Worm (Caenorhabditis elegans) whole organism, mixed stage, embryonic: ENCODE results near the gene T26E4.7.

Source experiments
- ces-1 ChIP-seq: fragments of 150-350 bp; optimal IDR thresholded peaks from 2 replicates; lab custom pipeline; 2014; ENCODE audit warnings: missing biosample characterization, missing genetic modification reagents, missing genetic modification characterization
- cnd-1 ChIP-seq: fragments of 200-800 bp; sonication (Bioruptor generic); optimal IDR thresholded peaks from 2 replicates; lab custom pipeline; 2018; ENCODE audit warnings: mild to moderate bottlenecking, missing genetic modification characterization, missing compliant biosample characterization
- elt-1 ChIP-seq: sonication (generic microtip); optimal IDR thresholded peaks from 2 replicates; lab custom pipeline; 2017; ENCODE audit warnings: missing genetic modification characterization, mild to moderate bottlenecking, missing compliant biosample characterization, antibody characterized with exemption, moderate library complexity, borderline replicate concordance; ENCODE audit not compliant: insufficient read depth
- ham-2 ChIP-seq: fragments of 200-800 bp; sonication (Bioruptor generic); optimal IDR thresholded peaks from 2 replicates; lab custom pipeline; 2018; ENCODE audit warnings: mild to moderate bottlenecking, missing genetic modification characterization, missing compliant biosample characterization
- hlh-1 ChIP-seq: fragments of 150-350 bp; optimal IDR thresholded peaks from 2 replicates; lab custom pipeline; 2014; ENCODE audit warnings: missing biosample characterization, missing genetic modification reagents, missing genetic modification characterization
- lsy-2 ChIP-seq: fragments of 150-350 bp; optimal IDR thresholded peaks from 2 replicates; lab custom pipeline; 2014; ENCODE audit warnings: missing biosample characterization, missing genetic modification characterization
- mep-1 ChIP-seq: fragments of 150-350 bp; optimal IDR thresholded peaks from 2 replicates; lab custom pipeline; 2017; ENCODE audit warnings: missing biosample characterization, missing genetic modification reagents, missing genetic modification characterization, inconsistent platforms
- nhr-237 ChIP-seq: fragments of 150-350 bp; optimal IDR thresholded peaks from 2 replicates; lab custom pipeline; 2014; ENCODE audit warnings: missing biosample characterization, missing genetic modification characterization
- pha-4 ChIP-seq: fragments of 150-350 bp; optimal IDR thresholded peaks from 2 replicates; lab custom pipeline; 2018; ENCODE audit warnings: missing biosample characterization, missing genetic modification reagents, missing genetic modification characterization
- ztf-11 ChIP-seq: fragments of 150-350 bp; optimal IDR thresholded peaks from 2 replicates; lab custom pipeline; 2014; ENCODE audit warnings: missing biosample characterization, missing genetic modification characterization

DNA sequence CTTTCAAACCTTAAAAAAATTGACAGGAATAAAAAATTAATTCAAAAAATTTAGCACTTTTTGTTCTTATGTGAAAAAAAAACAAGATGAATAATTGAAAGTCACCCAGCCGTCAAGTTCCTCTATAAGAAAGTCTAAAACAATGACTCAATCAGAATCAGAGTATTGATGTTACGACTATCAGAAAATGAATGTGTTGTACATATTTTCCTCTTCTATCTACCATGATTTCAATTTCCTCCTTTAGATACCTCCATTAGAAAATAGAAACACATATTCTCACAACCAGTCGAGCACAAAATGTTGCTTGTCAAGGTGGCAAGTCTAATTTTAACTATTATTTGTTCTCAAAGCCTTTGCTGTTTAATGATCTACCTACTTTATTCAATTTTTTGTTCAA is 26.6 kb downstream of the T26E4.7 start, which contains the start of gene srbc-48:
- TF ChIP-seq cnd-1, result no peak
- no peak for TF ChIP-seq nhr-237 (tag; lab: Kevin White, UChicago)
- no peak for TF ChIP-seq elt-1
- TF ChIP-seq ham-2 (GFP tag; lab: Kevin White, UChicago), result no peak
- no peak for TF ChIP-seq mep-1 (tag; lab: Kevin White, UChicago)
- no peak for TF ChIP-seq lsy-2 (tag; lab: Kevin White, UChicago)
- TF ChIP-seq ces-1 (GFP tag; lab: Kevin White, UChicago), result no peak
- TF ChIP-seq pha-4 (tag; lab: Kevin White, UChicago), result no peak
- TF ChIP-seq ztf-11 (tag; lab: Kevin White, UChicago), result no peak
- no peak for TF ChIP-seq hlh-1 (tag; lab: Kevin White, UChicago)
